Worm (Caenorhabditis elegans): ENCODE measurements around the gene asp-4.

Gene asp-4

DNA sequence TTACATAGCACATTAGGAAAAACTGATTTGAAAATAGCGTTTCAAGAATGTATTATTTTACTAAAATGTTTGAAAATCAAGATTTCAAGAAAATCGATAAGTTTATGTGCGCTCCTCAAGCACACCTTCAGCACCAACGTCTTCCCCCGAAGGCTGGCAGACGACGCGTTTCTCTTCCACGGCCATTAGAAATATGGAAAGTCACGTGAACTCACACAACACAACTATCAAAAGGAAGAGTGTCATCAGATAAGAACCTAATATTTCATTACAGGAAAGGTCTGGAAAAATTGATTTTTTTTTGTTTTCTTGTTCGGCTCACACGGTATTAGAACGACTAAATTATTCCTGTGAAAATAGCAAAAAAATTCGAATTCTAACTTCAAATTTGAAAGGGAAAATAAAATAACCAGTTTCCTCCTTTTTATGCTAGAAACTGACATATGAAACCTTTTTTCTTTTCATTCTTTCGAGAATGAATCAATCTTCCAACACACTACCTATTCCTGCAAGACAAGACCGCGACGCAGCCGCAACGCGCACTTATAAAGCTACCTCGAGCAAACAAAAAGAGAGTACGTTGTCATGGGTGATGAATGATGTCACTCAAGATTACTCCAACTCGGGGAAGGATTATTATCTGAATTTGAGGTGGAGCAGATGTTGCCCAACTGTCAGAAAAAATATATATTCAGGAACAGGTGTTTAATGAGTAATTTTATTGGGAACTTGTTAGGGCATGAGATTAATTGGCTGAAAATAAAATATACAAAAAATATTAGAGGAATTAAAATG is 4.0 kb upstream of the asp-4 start:
- TF ChIP-seq B0019.2 (GFP tag; conservative IDR thresholded peaks at IDR 0.05), result no peak
- TF ChIP-seq nhr-80 (tag; optimal IDR thresholded peaks at IDR 0.05), result peak; percentile 67
- no peak for TF ChIP-seq hmg-1.2 (GFP tag; IDR thresholded peaks at IDR 0.05)
- TF ChIP-seq Y79H2A.3 (GFP tag; conservative IDR thresholded peaks at IDR 0.05), result no peak
- TF ChIP-seq F23B12.7 (tag; optimal IDR thresholded peaks at IDR 0.05; ENCODE audit: insufficient read depth), result no peak
- TF ChIP-seq attf-6 (GFP tag; IDR thresholded peaks at IDR 0.05), result no peak
- no peak for TF ChIP-seq rec-8 (tag; optimal IDR thresholded peaks at IDR 0.05)
- no peak for TF ChIP-seq ceh-27 (GFP tag; optimal IDR thresholded peaks at IDR 0.05)
- no peak for TF ChIP-seq dpl-1 (GFP tag; optimal IDR thresholded peaks at IDR 0.05)
- no peak for TF ChIP-seq sdz-38 (tag; optimal IDR thresholded peaks at IDR 0.05)
- no peak for TF ChIP-seq rpc-1 (optimal IDR thresholded peaks at IDR 0.05)
- no peak for TF ChIP-seq rpc-1 (tag; optimal IDR thresholded peaks at IDR 0.05)
- no peak for TF ChIP-seq lsy-27 (tag; optimal IDR thresholded peaks at IDR 0.05; ENCODE audit: borderline replicate concordance, insufficient read depth)
- no peak for TF ChIP-seq mcd-1 (GFP tag; IDR thresholded peaks at IDR 0.05)
- TF ChIP-seq lin-40 (tag; optimal IDR thresholded peaks at IDR 0.05), result peak; percentile 9
- TF ChIP-seq pha-4 (tag; optimal IDR thresholded peaks at IDR 0.05), result no peak
- TF ChIP-seq T07F8.4 (tag; optimal IDR thresholded peaks at IDR 0.05), result no peak
- no peak for TF ChIP-seq F10E7.11 (tag; optimal IDR thresholded peaks at IDR 0.05)
- TF ChIP-seq ztf-22 (GFP tag; optimal IDR thresholded peaks at IDR 0.05), result no peak
- no peak for TF ChIP-seq him-1 (tag; optimal IDR thresholded peaks at IDR 0.05)
- no peak for TF ChIP-seq T26A5.8 (tag; optimal IDR thresholded peaks at IDR 0.05)
- TF ChIP-seq egrh-3 (GFP tag; IDR thresholded peaks at IDR 0.05), result no peak
- TF ChIP-seq lir-1 (GFP tag; conservative IDR thresholded peaks at IDR 0.05), result no peak
- no peak for TF ChIP-seq hrde-1 (tag; optimal IDR thresholded peaks at IDR 0.05; ENCODE audit: borderline replicate concordance)
- TF ChIP-seq F33H1.4 (GFP tag; IDR thresholded peaks at IDR 0.05), result no peak
- TF ChIP-seq ceh-79 (tag; optimal IDR thresholded peaks at IDR 0.05), result no peak
- TF ChIP-seq nfya-2 (GFP tag; IDR thresholded peaks at IDR 0.05), result no peak
- TF ChIP-seq unc-62 (GFP tag; optimal IDR thresholded peaks at IDR 0.05), result peak; percentile 29
- TF ChIP-seq nfya-1 (tag; optimal IDR thresholded peaks at IDR 0.05; ENCODE audit: borderline replicate concordance, insufficient read depth), result no peak
- TF ChIP-seq Y56A3A.18 (GFP tag; IDR thresholded peaks at IDR 0.05), result no peak
- TF ChIP-seq snpc-1.1 (tag; optimal IDR thresholded peaks at IDR 0.05; ENCODE audit: insufficient read depth), result no peak
- TF ChIP-seq ZK185.1 (tag; optimal IDR thresholded peaks at IDR 0.05; ENCODE audit: poor library complexity, severe bottlenecking), result no peak
- peak; percentile 78; the same call in 1 of the 2 replicates for TF ChIP-seq madf-3 (GFP tag; IDR thresholded peaks at IDR 0.05)
- TF ChIP-seq snpc-1.3 (tag; optimal IDR thresholded peaks at IDR 0.05; ENCODE audit: insufficient read depth), result no peak
- TF ChIP-seq hsf-1 (GFP tag; IDR thresholded peaks at IDR 0.05), result 0 out of 2 replicates have a peak, but pooled peaks have one; percentile 11
- TF ChIP-seq nhr-90 (tag; optimal IDR thresholded peaks at IDR 0.05), result no peak
- no peak for TF ChIP-seq Y67H2A.10 (GFP tag; conservative IDR thresholded peaks at IDR 0.05)
- no peak for TF ChIP-seq ceh-100 (GFP tag; IDR thresholded peaks at IDR 0.05)
- TF ChIP-seq ccch-3 (GFP tag; optimal IDR thresholded peaks at IDR 0.05), result no peak
- TF ChIP-seq xnd-1 (tag; optimal IDR thresholded peaks at IDR 0.05), result no peak

Measured in whole organism, young adult.